Fruit fly (Drosophila melanogaster) whole organism, embryonic: ENCODE measurements around the gene Ostgamma.

Experiments
- Antp ChIP-seq: fragments of 200-800 bp; sonication (Bioruptor generic); optimal IDR thresholded peaks from 3 replicates; lab custom pipeline; 2016; ENCODE audit warnings: missing biosample characterization, missing genetic modification characterization
- BEAF-32 ChIP-seq: fragments of 200-800 bp; sonication (Bioruptor generic); optimal IDR thresholded peaks from 3 replicates; lab custom pipeline; 2017; ENCODE audit warnings: missing biosample characterization, missing genetic modification characterization, mild to moderate bottlenecking, moderate library complexity, missing genetic modification reagents
- CG1024 ChIP-seq: fragments of 200-800 bp; sonication (Bioruptor generic); IDR thresholded peaks from 2 replicates; pipeline ENCODE4 v1.3.6; 2022; ENCODE audit warnings: missing biosample characterization, missing genetic modification characterization
- CG11398 ChIP-seq: fragments of 200-800 bp; sonication (Bioruptor generic); optimal IDR thresholded peaks from 2 replicates; lab custom pipeline; 2016; ENCODE audit warnings: missing biosample characterization, missing genetic modification characterization
- CG13775 ChIP-seq: fragments of 200-800 bp; sonication (Bioruptor generic); optimal IDR thresholded peaks from 3 replicates; lab custom pipeline; 2017; ENCODE audit warnings: missing biosample characterization, mild to moderate bottlenecking, missing genetic modification characterization
- CG14710 ChIP-seq: fragments of 200-800 bp; sonication (Bioruptor generic); optimal IDR thresholded peaks from 3 replicates; lab custom pipeline; 2019; ENCODE audit warnings: missing biosample characterization, mild to moderate bottlenecking, missing genetic modification characterization, moderate library complexity
- CG1603 ChIP-seq: fragments of 200-800 bp; sonication (Bioruptor generic); optimal IDR thresholded peaks from 2 replicates; lab custom pipeline; 2019; ENCODE audit warnings: missing biosample characterization, mild to moderate bottlenecking, missing genetic modification characterization, moderate library complexity
- CG1792 ChIP-seq: fragments of 200-800 bp; sonication (Bioruptor generic); optimal IDR thresholded peaks from 2 replicates; lab custom pipeline; 2016; ENCODE audit warnings: missing biosample characterization, missing genetic modification characterization
- CG2129 ChIP-seq: fragments of 200-800 bp; sonication (Bioruptor generic); IDR thresholded peaks from 2 replicates; pipeline ENCODE4 v1.3.6; 2022; ENCODE audit warnings: missing biosample characterization, missing genetic modification characterization; ENCODE audit not compliant: partially characterized antibody
- CG2712 ChIP-seq: fragments of 200-800 bp; optimal IDR thresholded peaks from 3 replicates; lab custom pipeline; 2019; ENCODE audit warnings: missing biosample characterization, mild to moderate bottlenecking, missing genetic modification characterization, moderate library complexity
- CG2875 ChIP-seq: fragments of 200-800 bp; sonication (Bioruptor generic); optimal IDR thresholded peaks from 2 replicates; lab custom pipeline; 2017; ENCODE audit warnings: missing biosample characterization, mild to moderate bottlenecking, missing genetic modification characterization, missing genetic modification reagents
- CG34376 ChIP-seq: fragments of 200-800 bp; sonication (Bioruptor generic); optimal IDR thresholded peaks from 2 replicates; lab custom pipeline; 2018; ENCODE audit warnings: missing biosample characterization, mild to moderate bottlenecking, missing genetic modification characterization
- CG4282 ChIP-seq: fragments of 200-800 bp; sonication (Bioruptor generic); optimal IDR thresholded peaks from 2 replicates; lab custom pipeline; 2016; ENCODE audit warnings: missing biosample characterization, missing genetic modification characterization
- CG4328 ChIP-seq: fragments of 200-800 bp; sonication (Bioruptor generic); optimal IDR thresholded peaks from 3 replicates; lab custom pipeline; 2017; ENCODE audit warnings: missing biosample characterization, missing genetic modification reagents, missing genetic modification characterization
- CG7928 ChIP-seq: fragments of 200-800 bp; sonication (Bioruptor generic); optimal IDR thresholded peaks from 2 replicates; lab custom pipeline; 2017; ENCODE audit warnings: missing biosample characterization, mild to moderate bottlenecking, missing genetic modification characterization
- CG9817 ChIP-seq: fragments of 200-800 bp; sonication (Bioruptor generic); optimal IDR thresholded peaks from 2 replicates; lab custom pipeline; 2018; ENCODE audit warnings: missing biosample characterization, mild to moderate bottlenecking, missing genetic modification characterization, moderate library complexity
- Chrac-16 ChIP-seq: fragments of 200-800 bp; sonication (Bioruptor generic); optimal IDR thresholded peaks from 3 replicates; lab custom pipeline; 2016; ENCODE audit warnings: missing biosample characterization, missing genetic modification characterization
- CrebB ChIP-seq: fragments of 200-800 bp; sonication (Bioruptor generic); optimal IDR thresholded peaks from 3 replicates; lab custom pipeline; 2018; ENCODE audit warnings: missing biosample characterization, mild to moderate bottlenecking, missing genetic modification characterization
- Dll ChIP-seq: fragments of 200-800 bp; sonication (Bioruptor generic); IDR thresholded peaks from 4 replicates; pipeline ENCODE4 v1.3.6; 2022; ENCODE audit warnings: missing biosample characterization, missing genetic modification characterization; ENCODE audit not compliant: partially characterized antibody
- Ets97D ChIP-seq: fragments of 200-800 bp; sonication (Bioruptor generic); optimal IDR thresholded peaks from 3 replicates; lab custom pipeline; 2016; ENCODE audit warnings: missing biosample characterization, missing genetic modification characterization
- HmgD ChIP-seq: fragments of 200-800 bp; sonication (Bioruptor generic); optimal IDR thresholded peaks from 3 replicates; lab custom pipeline; 2016; ENCODE audit warnings: missing biosample characterization, missing genetic modification characterization
- Kr ChIP-seq: fragments of 200-800 bp; sonication (Bioruptor generic); optimal IDR thresholded peaks from 2 replicates; lab custom pipeline; 2017; ENCODE audit warnings: missing biosample characterization, mild to moderate bottlenecking, missing genetic modification characterization
- MBD-R2 ChIP-seq: fragments of 200-800 bp; sonication (Bioruptor generic); IDR thresholded peaks from 2 replicates; pipeline ENCODE4 v1.3.6; 2022; ENCODE audit warnings: missing biosample characterization, missing genetic modification characterization
- Oaz ChIP-seq: fragments of 200-800 bp; sonication (Bioruptor generic); IDR thresholded peaks from 2 replicates; pipeline ENCODE4 v1.3.6; 2022; ENCODE audit warnings: missing biosample characterization, missing genetic modification characterization
- Rx ChIP-seq: fragments of 200-800 bp; sonication (Bioruptor generic); IDR thresholded peaks from 2 replicates; pipeline ENCODE4 v1.3.6; 2022; ENCODE audit warnings: missing biosample characterization, missing genetic modification characterization
- Scr ChIP-seq: fragments of 200-800 bp; sonication (Bioruptor generic); IDR thresholded peaks from 2 replicates; pipeline ENCODE4 v1.3.6; 2022; ENCODE audit warnings: missing biosample characterization, missing genetic modification characterization; ENCODE audit not compliant: partially characterized antibody
- Six4 ChIP-seq: fragments of 200-800 bp; sonication (Bioruptor generic); optimal IDR thresholded peaks from 2 replicates; lab custom pipeline; 2016; ENCODE audit warnings: missing biosample characterization, missing genetic modification characterization
- YL-1 ChIP-seq: fragments of 200-800 bp; sonication (Bioruptor generic); optimal IDR thresholded peaks from 3 replicates; lab custom pipeline; 2017; ENCODE audit warnings: missing biosample characterization, mild to moderate bottlenecking, missing genetic modification characterization
- abd-A ChIP-seq: fragments of 200-800 bp; sonication (Bioruptor generic); optimal IDR thresholded peaks from 3 replicates; lab custom pipeline; 2019; ENCODE audit warnings: missing biosample characterization, mild to moderate bottlenecking, missing genetic modification characterization, moderate library complexity
- ash1 ChIP-seq: fragments of 200-800 bp; sonication (Bioruptor generic); optimal IDR thresholded peaks from 2 replicates; lab custom pipeline; 2018; ENCODE audit warnings: missing biosample characterization, mild to moderate bottlenecking, missing genetic modification characterization
- croc ChIP-seq: fragments of 200-800 bp; sonication (Bioruptor generic); conservative IDR thresholded peaks from 3 replicates; pipeline ENCODE4 v1.3.6; 2022; ENCODE audit warnings: missing biosample characterization, missing genetic modification characterization
- da ChIP-seq: fragments of 200-800 bp; sonication (Bioruptor generic); optimal IDR thresholded peaks from 2 replicates; lab custom pipeline; 2016; ENCODE audit warnings: missing biosample characterization, missing genetic modification characterization
- eve ChIP-seq, 2 experiments: fragments of >200 bp; optimal IDR thresholded peaks; 2 replicates each; lab custom pipeline; 2017; ENCODE audit warnings: missing biosample characterization in 2 of 2, missing genetic modification characterization in 2 of 2
- gce ChIP-seq: fragments of 200-800 bp; sonication (Bioruptor generic); IDR thresholded peaks from 3 replicates; pipeline ENCODE4 v1.3.6; 2022; ENCODE audit warnings: missing biosample characterization, missing genetic modification characterization
- hth ChIP-seq: fragments of >200 bp; optimal IDR thresholded peaks from 2 replicates; lab custom pipeline; 2017; ENCODE audit warnings: inconsistent platforms
- lov ChIP-seq, 2 experiments: fragments of 200-800 bp in 1 of 2; fragments of >200 bp in 1 of 2; sonication (Bioruptor generic) in 1 of 2; IDR thresholded peaks in 1 of 2; optimal IDR thresholded peaks in 1 of 2; 2 replicates in 1 of 2; 3 replicates in 1 of 2; pipeline versions ENCODE4 v1.3.6 to Lab custom; 2017 to 2022; ENCODE audit warnings: missing biosample characterization in 1 of 2, missing genetic modification characterization in 1 of 2
- luna ChIP-seq: fragments of 200-800 bp; sonication (Bioruptor generic); optimal IDR thresholded peaks from 2 replicates; lab custom pipeline; 2016; ENCODE audit warnings: missing biosample characterization, missing genetic modification characterization
- nmo ChIP-seq: fragments of 200-800 bp; sonication (Bioruptor generic); optimal IDR thresholded peaks from 2 replicates; lab custom pipeline; 2018; ENCODE audit warnings: missing biosample characterization, mild to moderate bottlenecking, missing genetic modification characterization, moderate library complexity
- p53 ChIP-seq: fragments of 200-800 bp; sonication (Bioruptor generic); optimal IDR thresholded peaks from 2 replicates; lab custom pipeline; 2016; ENCODE audit warnings: missing biosample characterization, missing genetic modification characterization
- pho ChIP-seq: fragments of 200-800 bp; sonication (Bioruptor generic); optimal IDR thresholded peaks from 2 replicates; lab custom pipeline; 2016; ENCODE audit warnings: missing biosample characterization, missing genetic modification characterization
- pita ChIP-seq: fragments of 200-800 bp; sonication (Bioruptor generic); optimal IDR thresholded peaks from 2 replicates; lab custom pipeline; 2017; ENCODE audit warnings: missing biosample characterization, mild to moderate bottlenecking, missing genetic modification characterization
- pum ChIP-seq: fragments of 200-800 bp; sonication (Bioruptor generic); optimal IDR thresholded peaks from 2 replicates; lab custom pipeline; 2016; ENCODE audit warnings: missing biosample characterization, missing genetic modification characterization
- repo ChIP-seq: fragments of 200-800 bp; sonication (Bioruptor generic); optimal IDR thresholded peaks from 2 replicates; lab custom pipeline; 2016; ENCODE audit warnings: missing biosample characterization, missing genetic modification characterization
- row ChIP-seq: fragments of 200-800 bp; sonication (Bioruptor generic); IDR thresholded peaks from 3 replicates; pipeline ENCODE4 v1.3.6; 2022; ENCODE audit warnings: missing biosample characterization, missing genetic modification characterization
- sd ChIP-seq: fragments of 200-800 bp; sonication (Bioruptor generic); optimal IDR thresholded peaks from 3 replicates; lab custom pipeline; 2018; ENCODE audit warnings: missing biosample characterization, mild to moderate bottlenecking, missing genetic modification characterization, moderate library complexity
- sens-2 ChIP-seq: fragments of 200-800 bp; sonication (Bioruptor generic); IDR thresholded peaks from 2 replicates; pipeline ENCODE4 v1.3.6; 2022; ENCODE audit warnings: missing biosample characterization, missing genetic modification characterization
- sima ChIP-seq: fragments of 200-800 bp; sonication (Bioruptor generic); optimal IDR thresholded peaks from 2 replicates; lab custom pipeline; 2016; ENCODE audit warnings: missing biosample characterization, missing genetic modification characterization
- sr ChIP-seq: fragments of 200-800 bp; sonication (Bioruptor generic); IDR thresholded peaks from 3 replicates; pipeline ENCODE4 v1.3.6; 2022; ENCODE audit warnings: missing biosample characterization, missing genetic modification characterization
- wek ChIP-seq: fragments of 200-800 bp; sonication (Bioruptor generic); optimal IDR thresholded peaks from 3 replicates; lab custom pipeline; 2018; ENCODE audit warnings: missing biosample characterization, mild to moderate bottlenecking, missing genetic modification characterization, moderate library complexity
- zen ChIP-seq: fragments of 200-800 bp; sonication (Bioruptor generic); optimal IDR thresholded peaks from 3 replicates; lab custom pipeline; 2018; ENCODE audit warnings: missing biosample characterization, mild to moderate bottlenecking, missing genetic modification characterization, moderate library complexity

Gene Ostgamma

DNA sequence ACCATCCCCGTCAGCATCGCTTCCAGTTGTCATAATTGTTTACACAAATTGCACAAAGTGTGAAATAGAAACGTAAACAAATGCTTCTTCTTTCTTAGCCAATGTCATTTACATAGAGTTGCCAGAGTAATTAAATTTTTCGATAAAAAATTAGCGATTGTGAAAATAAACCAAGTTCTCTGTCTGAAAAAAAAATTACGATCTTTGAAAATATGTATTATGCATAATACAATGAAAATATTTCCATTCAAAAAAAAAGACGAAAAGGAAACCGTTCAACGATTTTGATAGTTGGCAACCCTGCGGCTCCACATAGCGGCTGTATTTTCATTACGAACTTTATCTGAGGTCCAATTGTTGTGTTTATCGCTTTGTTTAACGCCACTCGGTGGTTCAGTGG is 3.1 kb upstream of the Ostgamma start, which contains the start of the genes CG7810 and CG7806 (continued):
- TF ChIP-seq CG9817 (tag; lab: Kevin White, UChicago) (peak; percentile 87), CG1024 (peak; percentile 86), zen (tag; lab: Kevin White, UChicago) (peak; percentile 87), BEAF-32 (peak; percentile 49), pho (GFP tag; lab: Kevin White, UChicago) (peak; percentile 89), YL-1 (GFP tag; lab: Kevin White, UChicago) (peak; percentile 91), abd-A (tag; lab: Kevin White, UChicago) (no peak), row (GFP tag; lab: Robert Waterston, UW) (peak; percentile 97), hth (lab: Kevin White, UChicago) (no peak), CG4282 (GFP tag; lab: Kevin White, UChicago) (peak; percentile 25), ash1 (GFP tag; lab: Kevin White, UChicago) (no peak), nmo (GFP tag; lab: Kevin White, UChicago) (peak; percentile 92), p53 (peak; percentile 31), eve (GFP tag; optimal IDR thresholded peaks at IDR 0.05; lab: Kevin White, UChicago) (no peak), gce (GFP tag; lab: Robert Waterston, UW) (peak; percentile 77; the same call in 2 of the 3 replicates), da (GFP tag; lab: Kevin White, UChicago) (peak; percentile 80), luna (peak; percentile 69), Ets97D (peak; percentile 82), HmgD (GFP tag; lab: Kevin White, UChicago) (peak; percentile 28), CG13775 (GFP tag; lab: Kevin White, UChicago) (peak; percentile 89), CG2875 (peak; percentile 86), pita (GFP tag; lab: Kevin White, UChicago) (no peak), repo (GFP tag; lab: Kevin White, UChicago) (peak; percentile 75), sd (no peak), CG34376 (GFP tag; lab: Kevin White, UChicago) (peak; percentile 78), lov (optimal IDR thresholded peaks at IDR 0.05; lab: Kevin White, UChicago) (no peak), lov (GFP tag; IDR thresholded peaks at IDR 0.05; lab: Robert Waterston, UW) (peak; percentile 67; the same call in 1 of the 3 replicates), Oaz (GFP tag; lab: Robert Waterston, UW) (peak; percentile 71), Kr (GFP tag; lab: Kevin White, UChicago) (no peak), sens-2 (GFP tag; lab: Robert Waterston, UW) (peak; percentile 63), Chrac-16 (GFP tag; lab: Kevin White, UChicago) (peak; percentile 89), CG2712 (tag; lab: Kevin White, UChicago) (peak; percentile 92), CrebB (tag; lab: Kevin White, UChicago) (peak; percentile 86), MBD-R2 (GFP tag; lab: Robert Waterston, UW) (peak; percentile 97), croc (peak; percentile 75), CG7928 (GFP tag; lab: Kevin White, UChicago) (peak; percentile 9), wek (GFP tag; lab: Kevin White, UChicago) (peak; percentile 60), CG1603 (tag; lab: Kevin White, UChicago) (peak; percentile 72), CG1792 (GFP tag; lab: Kevin White, UChicago) (peak; percentile 63), CG2129 (GFP tag; lab: Robert Waterston, UW) (no peak), CG14710 (peak; percentile 92), Six4 (peak; percentile 82), Rx (peak; percentile 77), Antp (GFP tag; lab: Kevin White, UChicago) (peak; percentile 87), pum (peak; percentile 85), Dll (GFP tag; lab: Robert Waterston, UW) (peak; percentile 61; the same call in 2 of the 4 replicates), sr (peak; percentile 51; the same call in 1 of the 3 replicates), Scr (GFP tag; lab: Robert Waterston, UW) (peak; percentile 56), sima (GFP tag; lab: Kevin White, UChicago) (peak; percentile 66), CG4328 (GFP tag; lab: Kevin White, UChicago) (peak; percentile 77), CG11398 (GFP tag; lab: Kevin White, UChicago) (peak; percentile 86)
